Fruit fly (Drosophila melanogaster) whole organism, embryonic: Measurements from ENCODE around the gene Shc.
A peak's percentile ranks its signal among the peaks of the same experiment; 100 is the strongest.

Experiments used
- Blimp-1 ChIP-seq: fragments of 200-800 bp; sonication (Bioruptor generic); optimal IDR thresholded peaks from 3 replicates; lab custom pipeline; 2018; ENCODE audit warnings: missing biosample characterization, missing genetic modification characterization, mild to moderate bottlenecking, moderate library complexity, missing genetic modification reagents
- CG10431 ChIP-seq: fragments of 200-800 bp; sonication (Bioruptor generic); optimal IDR thresholded peaks from 3 replicates; lab custom pipeline; 2018; ENCODE audit warnings: missing biosample characterization, mild to moderate bottlenecking, missing genetic modification characterization
- CG10543 ChIP-seq: fragments of 200-800 bp; sonication (Bioruptor generic); optimal IDR thresholded peaks from 3 replicates; lab custom pipeline; 2017; ENCODE audit warnings: missing biosample characterization, mild to moderate bottlenecking, missing genetic modification characterization, moderate library complexity
- CG12155 ChIP-seq: fragments of 200-800 bp; sonication (Bioruptor generic); optimal IDR thresholded peaks from 3 replicates; lab custom pipeline; 2016; ENCODE audit warnings: missing biosample characterization, missing genetic modification characterization
- CG13775 ChIP-seq: fragments of 200-800 bp; sonication (Bioruptor generic); optimal IDR thresholded peaks from 3 replicates; lab custom pipeline; 2017; ENCODE audit warnings: missing biosample characterization, mild to moderate bottlenecking, missing genetic modification characterization
- CG14667 ChIP-seq: fragments of 200-800 bp; sonication (Bioruptor generic); IDR thresholded peaks from 2 replicates; pipeline ENCODE4 v1.3.6; 2022; ENCODE audit warnings: missing biosample characterization, missing genetic modification characterization
- CG15011 ChIP-seq: fragments of 200-800 bp; sonication (Bioruptor generic); optimal IDR thresholded peaks from 3 replicates; lab custom pipeline; 2018; ENCODE audit warnings: missing biosample characterization, mild to moderate bottlenecking, missing genetic modification characterization
- CG1602 ChIP-seq: fragments of 200-800 bp; sonication (Bioruptor generic); optimal IDR thresholded peaks from 3 replicates; lab custom pipeline; 2016; ENCODE audit warnings: missing biosample characterization, missing genetic modification characterization
- CG17186 ChIP-seq: fragments of 200-800 bp; sonication (Bioruptor generic); optimal IDR thresholded peaks from 3 replicates; lab custom pipeline; 2017; ENCODE audit warnings: missing biosample characterization, missing genetic modification reagents, missing genetic modification characterization
- CG17385 ChIP-seq: fragments of 200-800 bp; sonication (Bioruptor generic); optimal IDR thresholded peaks from 3 replicates; lab custom pipeline; 2018; ENCODE audit warnings: missing biosample characterization, mild to moderate bottlenecking, missing genetic modification characterization
- CG30431 ChIP-seq: fragments of 200-800 bp; sonication (Bioruptor generic); optimal IDR thresholded peaks from 2 replicates; lab custom pipeline; 2017; ENCODE audit warnings: missing biosample characterization, missing genetic modification characterization
- CG31224 ChIP-seq: fragments of 200-800 bp; sonication (Bioruptor generic); IDR thresholded peaks from 2 replicates; pipeline ENCODE4 v1.3.6; 2022; ENCODE audit warnings: missing biosample characterization, missing genetic modification characterization
- CG32532 ChIP-seq: fragments of 200-800 bp; sonication (Bioruptor generic); IDR thresholded peaks from 2 replicates; pipeline ENCODE4 v1.3.6; 2022; ENCODE audit warnings: missing biosample characterization, missing genetic modification characterization
- CG3847 ChIP-seq: fragments of 200-800 bp; sonication (Bioruptor generic); IDR thresholded peaks from 2 replicates; pipeline ENCODE4 v1.3.6; 2022; ENCODE audit warnings: missing biosample characterization, missing genetic modification characterization
- CG4282 ChIP-seq: fragments of 200-800 bp; sonication (Bioruptor generic); optimal IDR thresholded peaks from 2 replicates; lab custom pipeline; 2016; ENCODE audit warnings: missing biosample characterization, missing genetic modification characterization
- CG4854 ChIP-seq: fragments of 200-800 bp; sonication (Bioruptor generic); optimal IDR thresholded peaks from 2 replicates; lab custom pipeline; 2016; ENCODE audit warnings: missing biosample characterization, missing genetic modification characterization, inconsistent platforms
- CG7745 ChIP-seq: fragments of 200-800 bp; sonication (Bioruptor generic); optimal IDR thresholded peaks from 2 replicates; lab custom pipeline; 2018; ENCODE audit warnings: missing biosample characterization, mild to moderate bottlenecking, missing genetic modification characterization, moderate library complexity
- CG7987 ChIP-seq: fragments of 200-800 bp; sonication (Bioruptor generic); optimal IDR thresholded peaks from 2 replicates; lab custom pipeline; 2018; ENCODE audit warnings: missing biosample characterization, mild to moderate bottlenecking, missing genetic modification characterization, moderate library complexity
- CG8290 ChIP-seq, 3 experiments: fragments of 200-800 bp; sonication (Bioruptor generic); optimal IDR thresholded peaks; 2 replicates each; lab custom pipeline; 2016 to 2019; ENCODE audit warnings: missing biosample characterization in 3 of 3, missing genetic modification characterization in 3 of 3, mild to moderate bottlenecking in 2 of 3, moderate library complexity in 1 of 3
- CG8765 ChIP-seq: fragments of 200-800 bp; sonication (Bioruptor generic); IDR thresholded peaks from 2 replicates; pipeline ENCODE4 v1.3.6; 2022; ENCODE audit warnings: missing biosample characterization, missing genetic modification characterization
- CG8944 ChIP-seq: fragments of 200-800 bp; sonication (Bioruptor generic); optimal IDR thresholded peaks from 3 replicates; lab custom pipeline; 2016; ENCODE audit warnings: missing biosample characterization, missing genetic modification characterization
- Dip3 ChIP-seq: fragments of 200-800 bp; sonication (Bioruptor generic); optimal IDR thresholded peaks from 3 replicates; lab custom pipeline; 2016; ENCODE audit warnings: missing biosample characterization, missing genetic modification characterization
- Dp ChIP-seq: fragments of 200-800 bp; sonication (Bioruptor generic); optimal IDR thresholded peaks from 2 replicates; lab custom pipeline; 2018; ENCODE audit warnings: missing biosample characterization, mild to moderate bottlenecking, missing genetic modification characterization, moderate library complexity
- HmgD ChIP-seq: fragments of 200-800 bp; sonication (Bioruptor generic); optimal IDR thresholded peaks from 3 replicates; lab custom pipeline; 2016; ENCODE audit warnings: missing biosample characterization, missing genetic modification characterization
- Med ChIP-seq: fragments of 200-800 bp; sonication (Bioruptor generic); peaks from one replicate; lab custom pipeline; 2016; ENCODE audit warnings: missing biosample characterization, missing genetic modification characterization, mild to moderate bottlenecking, inconsistent platforms, moderate library complexity
- NFAT ChIP-seq: fragments of 200-800 bp; sonication (Bioruptor generic); IDR thresholded peaks from 2 replicates; pipeline ENCODE4 v1.3.6; 2022; ENCODE audit warnings: missing biosample characterization, missing genetic modification characterization
- NfI ChIP-seq: fragments of 200-800 bp; sonication (Bioruptor generic); optimal IDR thresholded peaks from 3 replicates; lab custom pipeline; 2018; ENCODE audit warnings: missing biosample characterization, mild to moderate bottlenecking, missing genetic modification characterization, moderate library complexity
- Ravus ChIP-seq: fragments of 200-800 bp; sonication (Bioruptor generic); IDR thresholded peaks from 2 replicates; pipeline ENCODE4 v1.3.6; 2022; ENCODE audit warnings: missing biosample characterization, missing genetic modification characterization
- Ssrp ChIP-seq: fragments of 200-800 bp; sonication (Bioruptor generic); optimal IDR thresholded peaks from 2 replicates; lab custom pipeline; 2018; ENCODE audit warnings: missing biosample characterization, mild to moderate bottlenecking, missing genetic modification characterization, moderate library complexity
- al ChIP-seq: fragments of 200-800 bp; sonication (Bioruptor generic); IDR thresholded peaks from 2 replicates; pipeline ENCODE4 v1.3.6; 2022; ENCODE audit warnings: missing biosample characterization, missing genetic modification characterization
- ato ChIP-seq: fragments of 200-800 bp; sonication (Bioruptor generic); IDR thresholded peaks from 2 replicates; pipeline ENCODE4 v1.3.6; 2022; ENCODE audit warnings: missing biosample characterization, missing genetic modification characterization; ENCODE audit not compliant: partially characterized antibody
- chm ChIP-seq: fragments of 200-800 bp; sonication (Bioruptor generic); IDR thresholded peaks from 2 replicates; pipeline ENCODE4 v1.3.6; 2022; ENCODE audit warnings: missing biosample characterization, missing genetic modification characterization
- crol ChIP-seq: fragments of 200-800 bp; sonication (Bioruptor generic); IDR thresholded peaks from 2 replicates; pipeline ENCODE4 v1.3.6; 2022; ENCODE audit warnings: missing biosample characterization, missing genetic modification characterization
- dm ChIP-seq: fragments of 200-800 bp; sonication (Bioruptor generic); optimal IDR thresholded peaks from 3 replicates; lab custom pipeline; 2016; ENCODE audit warnings: missing biosample characterization, missing genetic modification characterization
- dmrt11E ChIP-seq: fragments of 200-800 bp; sonication (Bioruptor generic); optimal IDR thresholded peaks from 3 replicates; lab custom pipeline; 2018; ENCODE audit warnings: missing biosample characterization, mild to moderate bottlenecking, missing genetic modification characterization, moderate library complexity
- dpn ChIP-seq, 2 experiments: fragments of 200-800 bp; sonication (Bioruptor generic); optimal IDR thresholded peaks; 3 replicates each; lab custom pipeline; 2016; ENCODE audit warnings: missing biosample characterization in 2 of 2, missing genetic modification characterization in 2 of 2
- eve ChIP-seq, 2 experiments: fragments of >200 bp; optimal IDR thresholded peaks; 2 replicates each; lab custom pipeline; 2017; ENCODE audit warnings: missing biosample characterization in 2 of 2, missing genetic modification characterization in 2 of 2
- gsb ChIP-seq: fragments of 200-800 bp; sonication (Bioruptor generic); IDR thresholded peaks from 2 replicates; pipeline ENCODE4 v1.3.6; 2022; ENCODE audit warnings: missing biosample characterization, missing genetic modification characterization
- her ChIP-seq: fragments of 200-800 bp; sonication (Bioruptor generic); optimal IDR thresholded peaks from 2 replicates; lab custom pipeline; 2016; ENCODE audit warnings: missing biosample characterization, missing genetic modification characterization
- nerfin-2 ChIP-seq: fragments of 200-800 bp; sonication (Bioruptor generic); IDR thresholded peaks from 2 replicates; pipeline ENCODE4 v1.3.6; 2022; ENCODE audit warnings: missing biosample characterization, missing genetic modification characterization; ENCODE audit not compliant: partially characterized antibody
- org-1 ChIP-seq: fragments of 200-800 bp; sonication (Bioruptor generic); optimal IDR thresholded peaks from 2 replicates; lab custom pipeline; 2017; ENCODE audit warnings: missing biosample characterization, missing genetic modification characterization
- otp ChIP-seq: fragments of 200-800 bp; sonication (Bioruptor generic); IDR thresholded peaks from 3 replicates; pipeline ENCODE4, ENCODE4 v1.3.6; 2022; ENCODE audit warnings: missing biosample characterization, missing genetic modification characterization
- pfk ChIP-seq: fragments of 200-800 bp; sonication (Bioruptor generic); optimal IDR thresholded peaks from 2 replicates; lab custom pipeline; 2018; ENCODE audit warnings: missing biosample characterization, mild to moderate bottlenecking, missing genetic modification characterization, moderate library complexity
- phol ChIP-seq: fragments of 200-800 bp; sonication (Bioruptor generic); optimal IDR thresholded peaks from 3 replicates; lab custom pipeline; 2018; ENCODE audit warnings: missing biosample characterization, mild to moderate bottlenecking, missing genetic modification characterization, moderate library complexity
- psq ChIP-seq: fragments of 200-800 bp; sonication (Bioruptor generic); optimal IDR thresholded peaks from 2 replicates; lab custom pipeline; 2017; ENCODE audit warnings: missing biosample characterization, missing genetic modification characterization
- sob ChIP-seq: fragments of 200-800 bp; sonication (Bioruptor generic); IDR thresholded peaks from 2 replicates; pipeline ENCODE4 v1.3.6; 2022; ENCODE audit warnings: missing biosample characterization, missing genetic modification characterization
- unc-4 ChIP-seq: fragments of 200-800 bp; sonication (Bioruptor generic); IDR thresholded peaks from 2 replicates; pipeline ENCODE4 v1.3.6; 2022; ENCODE audit warnings: missing biosample characterization, missing genetic modification characterization; ENCODE audit not compliant: partially characterized antibody
- vnd ChIP-seq: fragments of 200-800 bp; sonication (Bioruptor generic); IDR thresholded peaks from 3 replicates; pipeline ENCODE4 v1.3.6; 2022; ENCODE audit warnings: missing biosample characterization, missing genetic modification characterization; ENCODE audit not compliant: partially characterized antibody
- zf30C ChIP-seq: fragments of 200-800 bp; sonication (Bioruptor generic); optimal IDR thresholded peaks from 3 replicates; lab custom pipeline; 2018; ENCODE audit warnings: missing biosample characterization, mild to moderate bottlenecking, missing genetic modification characterization

The Shc gene

dm6 chr3L:9402157-9402890, 24.5 kb upstream of the Shc start, which contains the start of gene eIF4E1 (continued):
- peak; percentile 41 for TF ChIP-seq sob
- TF ChIP-seq CG14667: no peak
- TF ChIP-seq chm (GFP tag; lab: Robert Waterston, UW): no peak
- no peak for TF ChIP-seq org-1 (GFP tag; lab: Kevin White, UChicago)
- TF ChIP-seq CG17186: peak; percentile 52
- TF ChIP-seq CG4854 (GFP tag; lab: Kevin White, UChicago): no peak
- TF ChIP-seq CG10431 (GFP tag; lab: Kevin White, UChicago): no peak
- no peak for TF ChIP-seq CG30431
- peak; percentile 24 for TF ChIP-seq CG7987 (GFP tag; lab: Kevin White, UChicago)
- peak; percentile 8 for TF ChIP-seq CG13775 (GFP tag; lab: Kevin White, UChicago)
- TF ChIP-seq Ssrp (tag; lab: Kevin White, UChicago): no peak
- TF ChIP-seq CG10543 (GFP tag; lab: Kevin White, UChicago): no peak
- no peak for TF ChIP-seq crol
- no peak for TF ChIP-seq pfk
- no peak for TF ChIP-seq Ravus (GFP tag; lab: Robert Waterston, UW)
- TF ChIP-seq dm (GFP tag; lab: Kevin White, UChicago): peak; percentile 61
- TF ChIP-seq al: no peak
- TF ChIP-seq dmrt11E (tag; lab: Kevin White, UChicago): no peak
- peak; percentile 30 for TF ChIP-seq CG8290 (GFP tag; optimal IDR thresholded peaks at IDR 0.05; lab: Kevin White, UChicago)
- peak in 1 of 2 experiments; percentile 55 for TF ChIP-seq CG8290 (tag; optimal IDR thresholded peaks at IDR 0.05; lab: Kevin White, UChicago)
- TF ChIP-seq CG3847 (GFP tag; lab: Robert Waterston, UW): peak; percentile 75
- peak; percentile 54 for TF ChIP-seq Dp (GFP tag; lab: Kevin White, UChicago)
- TF ChIP-seq CG32532 (GFP tag; lab: Robert Waterston, UW): no peak
- peak; percentile 62 for TF ChIP-seq phol (tag; lab: Kevin White, UChicago)
- TF ChIP-seq Dip3 (GFP tag; lab: Kevin White, UChicago): no peak
- TF ChIP-seq CG17385 (GFP tag; lab: Kevin White, UChicago): no peak
- peak; percentile 11 for TF ChIP-seq CG12155
- no peak for TF ChIP-seq CG4282 (GFP tag; lab: Kevin White, UChicago)
- no peak for TF ChIP-seq CG8765 (GFP tag; lab: Robert Waterston, UW)
- no peak for TF ChIP-seq zf30C (GFP tag; lab: Kevin White, UChicago)
- peak in 1 of 2 experiments; percentile 62 for TF ChIP-seq dpn (GFP tag; optimal IDR thresholded peaks at IDR 0.05; lab: Kevin White, UChicago)
- no peak for TF ChIP-seq CG1602 (GFP tag; lab: Kevin White, UChicago)
- no peak; the same call in 2 of the 3 replicates for TF ChIP-seq otp (GFP tag; lab: Robert Waterston, UW)
- TF ChIP-seq HmgD: peak; percentile 55
- TF ChIP-seq gsb (GFP tag; lab: Robert Waterston, UW): no peak
- no peak for TF ChIP-seq eve (GFP tag; optimal IDR thresholded peaks at IDR 0.05; lab: Kevin White, UChicago)
- peak; percentile 62 for TF ChIP-seq ato (GFP tag; lab: Robert Waterston, UW)
- TF ChIP-seq CG7745 (tag; lab: Kevin White, UChicago): peak; percentile 57
- TF ChIP-seq nerfin-2: 0 out of 2 replicates have a peak, but pooled peaks have one; percentile 42
- no peak for TF ChIP-seq psq (GFP tag; lab: Kevin White, UChicago)
- no peak for TF ChIP-seq CG15011 (GFP tag; lab: Kevin White, UChicago)
- TF ChIP-seq unc-4 (GFP tag; lab: Robert Waterston, UW): peak; percentile 74
- no peak for TF ChIP-seq Blimp-1 (GFP tag; lab: Kevin White, UChicago)
- TF ChIP-seq her (GFP tag; lab: Kevin White, UChicago): peak; percentile 5
- no peak for TF ChIP-seq CG8944
- TF ChIP-seq Med (GFP tag; lab: Kevin White, UChicago): peak; percentile 74
- TF ChIP-seq CG31224 (GFP tag; lab: Robert Waterston, UW): no peak
- peak; percentile 54; the same call in 1 of the 2 replicates for TF ChIP-seq NFAT (GFP tag; lab: Robert Waterston, UW)
- TF ChIP-seq vnd (GFP tag; lab: Robert Waterston, UW): peak; percentile 74; the same call in 2 of the 3 replicates
- TF ChIP-seq NfI (GFP tag; lab: Kevin White, UChicago): peak; percentile 27
